Worm (Caenorhabditis elegans) whole organism, mixed stage, embryonic: Measurements from ENCODE around the gene C13G3.1.

Experiments used
- M03D4.4 ChIP-seq: sonication (generic microtip); optimal IDR thresholded peaks from 2 replicates; lab custom pipeline; 2017; ENCODE audit warnings: mild to moderate bottlenecking, missing genetic modification characterization, missing compliant biosample characterization
- bed-3 ChIP-seq: fragments of 200-800 bp; sonication (Bioruptor generic); optimal IDR thresholded peaks from 3 replicates; lab custom pipeline; 2018; ENCODE audit warnings: mild to moderate bottlenecking, missing genetic modification characterization, moderate library complexity, missing compliant biosample characterization
- blmp-1 ChIP-seq: fragments of 150-350 bp; optimal IDR thresholded peaks from 2 replicates; lab custom pipeline; 2014; ENCODE audit warnings: missing biosample characterization, missing genetic modification characterization
- ceh-39 ChIP-seq: fragments of 150-350 bp; optimal IDR thresholded peaks from 2 replicates; lab custom pipeline; 2014; ENCODE audit warnings: missing biosample characterization, missing genetic modification characterization
- ceh-43 ChIP-seq: fragments of 200-800 bp; sonication (Bioruptor generic); optimal IDR thresholded peaks from 2 replicates; lab custom pipeline; 2018; ENCODE audit warnings: mild to moderate bottlenecking, missing genetic modification characterization, moderate library complexity, missing compliant biosample characterization
- ceh-83 ChIP-seq: fragments of 200-800 bp; sonication (Bioruptor generic); optimal IDR thresholded peaks from 2 replicates; lab custom pipeline; 2018; ENCODE audit warnings: mild to moderate bottlenecking, missing genetic modification characterization, missing compliant biosample characterization
- ces-1 ChIP-seq: fragments of 150-350 bp; optimal IDR thresholded peaks from 2 replicates; lab custom pipeline; 2014; ENCODE audit warnings: missing biosample characterization, missing genetic modification reagents, missing genetic modification characterization
- cnd-1 ChIP-seq: fragments of 200-800 bp; sonication (Bioruptor generic); optimal IDR thresholded peaks from 2 replicates; lab custom pipeline; 2018; ENCODE audit warnings: mild to moderate bottlenecking, missing genetic modification characterization, missing compliant biosample characterization
- drap-1 ChIP-seq: fragments of 200-800 bp; sonication (Bioruptor generic); optimal IDR thresholded peaks from 3 replicates; lab custom pipeline; 2018; ENCODE audit warnings: mild to moderate bottlenecking, missing genetic modification characterization, missing compliant biosample characterization
- elt-1 ChIP-seq: sonication (generic microtip); optimal IDR thresholded peaks from 2 replicates; lab custom pipeline; 2017; ENCODE audit warnings: missing genetic modification characterization, mild to moderate bottlenecking, missing compliant biosample characterization, antibody characterized with exemption, moderate library complexity, borderline replicate concordance; ENCODE audit not compliant: insufficient read depth
- elt-3 ChIP-seq: fragments of 150-350 bp; optimal IDR thresholded peaks from 2 replicates; lab custom pipeline; 2014; ENCODE audit warnings: missing biosample characterization, missing genetic modification characterization
- flh-1 ChIP-seq: fragments of 200-800 bp; sonication (Bioruptor generic); optimal IDR thresholded peaks from 2 replicates; lab custom pipeline; 2018; ENCODE audit warnings: mild to moderate bottlenecking, missing genetic modification characterization, moderate library complexity, missing compliant biosample characterization
- ham-2 ChIP-seq: fragments of 200-800 bp; sonication (Bioruptor generic); optimal IDR thresholded peaks from 2 replicates; lab custom pipeline; 2018; ENCODE audit warnings: mild to moderate bottlenecking, missing genetic modification characterization, missing compliant biosample characterization
- hlh-1 ChIP-seq: fragments of 150-350 bp; optimal IDR thresholded peaks from 2 replicates; lab custom pipeline; 2014; ENCODE audit warnings: missing biosample characterization, missing genetic modification reagents, missing genetic modification characterization
- lin-13 ChIP-seq: fragments of 150-350 bp; optimal IDR thresholded peaks from 2 replicates; lab custom pipeline; 2014; ENCODE audit warnings: missing biosample characterization, missing genetic modification characterization
- lin-32 ChIP-seq: fragments of 200-800 bp; sonication (Bioruptor generic); optimal IDR thresholded peaks from 2 replicates; lab custom pipeline; 2018; ENCODE audit warnings: mild to moderate bottlenecking, missing genetic modification characterization, missing compliant biosample characterization
- lsy-2 ChIP-seq: fragments of 150-350 bp; optimal IDR thresholded peaks from 2 replicates; lab custom pipeline; 2014; ENCODE audit warnings: missing biosample characterization, missing genetic modification characterization
- mab-5 ChIP-seq: fragments of 150-350 bp; optimal IDR thresholded peaks from 2 replicates; lab custom pipeline; 2014; ENCODE audit warnings: missing biosample characterization, missing genetic modification characterization
- mep-1 ChIP-seq: fragments of 150-350 bp; optimal IDR thresholded peaks from 2 replicates; lab custom pipeline; 2017; ENCODE audit warnings: missing biosample characterization, missing genetic modification reagents, missing genetic modification characterization, inconsistent platforms
- nhr-12 ChIP-seq: fragments of 150-350 bp; optimal IDR thresholded peaks from 2 replicates; lab custom pipeline; 2014; ENCODE audit warnings: missing biosample characterization, missing genetic modification characterization
- nhr-2 ChIP-seq: fragments of 150-350 bp; optimal IDR thresholded peaks from 2 replicates; lab custom pipeline; 2014; ENCODE audit warnings: missing biosample characterization, missing genetic modification characterization
- nhr-237 ChIP-seq: fragments of 150-350 bp; optimal IDR thresholded peaks from 2 replicates; lab custom pipeline; 2014; ENCODE audit warnings: missing biosample characterization, missing genetic modification characterization
- nhr-28 ChIP-seq: fragments of 150-350 bp; optimal IDR thresholded peaks from 2 replicates; lab custom pipeline; 2014; ENCODE audit warnings: missing biosample characterization, missing genetic modification characterization
- pha-4 ChIP-seq: fragments of 150-350 bp; optimal IDR thresholded peaks from 2 replicates; lab custom pipeline; 2018; ENCODE audit warnings: missing biosample characterization, missing genetic modification reagents, missing genetic modification characterization
- sem-2 ChIP-seq: fragments of 200-800 bp; sonication (Bioruptor generic); optimal IDR thresholded peaks from 2 replicates; lab custom pipeline; 2018; ENCODE audit warnings: mild to moderate bottlenecking, missing genetic modification characterization, missing compliant biosample characterization
- snpc-4 ChIP-seq: fragments of 150-350 bp; optimal IDR thresholded peaks from 2 replicates; lab custom pipeline; 2014; ENCODE audit warnings: missing biosample characterization, missing genetic modification characterization
- sptf-1 ChIP-seq: sonication (generic microtip); optimal IDR thresholded peaks from 2 replicates; lab custom pipeline; 2017; ENCODE audit warnings: mild to moderate bottlenecking, missing genetic modification characterization, moderate library complexity, missing compliant biosample characterization
- tbx-8 ChIP-seq: fragments of 200-800 bp; sonication (Bioruptor generic); optimal IDR thresholded peaks from 2 replicates; lab custom pipeline; 2018; ENCODE audit warnings: mild to moderate bottlenecking, missing genetic modification characterization, moderate library complexity, missing compliant biosample characterization
- unc-120 ChIP-seq: sonication (generic microtip); optimal IDR thresholded peaks from 2 replicates; lab custom pipeline; 2017; ENCODE audit warnings: missing genetic modification characterization, missing compliant biosample characterization; ENCODE audit not compliant: poor library complexity, severe bottlenecking
- unc-39 ChIP-seq: fragments of 150-350 bp; optimal IDR thresholded peaks from 2 replicates; lab custom pipeline; 2014; ENCODE audit warnings: missing biosample characterization, missing genetic modification characterization
- unc-62 ChIP-seq: fragments of 150-350 bp; optimal IDR thresholded peaks from 2 replicates; lab custom pipeline; 2014; ENCODE audit warnings: missing biosample characterization, missing genetic modification reagents, missing genetic modification characterization
- zip-8 ChIP-seq: fragments of 150-350 bp; optimal IDR thresholded peaks from 2 replicates; lab custom pipeline; 2014; ENCODE audit warnings: missing biosample characterization, missing genetic modification characterization
- ztf-11 ChIP-seq: fragments of 150-350 bp; optimal IDR thresholded peaks from 2 replicates; lab custom pipeline; 2014; ENCODE audit warnings: missing biosample characterization, missing genetic modification characterization

Gene C13G3.1

ce11 chrV:10975091-10975490, 37.2 kb downstream of the C13G3.1 start:
- TF ChIP-seq tbx-8 (GFP tag; lab: Kevin White, UChicago) (no peak), mep-1 (no peak), cnd-1 (tag; lab: Kevin White, UChicago) (no peak), sem-2 (no peak), nhr-2 (tag; lab: Kevin White, UChicago) (no peak), lin-13 (tag; lab: Kevin White, UChicago) (no peak), ceh-83 (GFP tag; lab: Kevin White, UChicago) (no peak), zip-8 (tag; lab: Kevin White, UChicago) (no peak), M03D4.4 (no peak), blmp-1 (tag; lab: Kevin White, UChicago) (no peak), unc-39 (tag; lab: Kevin White, UChicago) (no peak), lsy-2 (tag; lab: Kevin White, UChicago) (no peak), ham-2 (no peak), nhr-12 (tag; lab: Kevin White, UChicago) (no peak), sptf-1 (tag; lab: Kevin White, UChicago) (no peak), elt-1 (tag; lab: Kevin White, UChicago) (no peak), snpc-4 (no peak), nhr-237 (tag; lab: Kevin White, UChicago) (no peak), unc-120 (no peak)
- TF ChIP-seq, all 35 proteins: peak for 0

ce11 chrV:10970930-10971329, 41.3 kb downstream of the C13G3.1 start:
- TF ChIP-seq hlh-1 (no peak), ceh-39 (no peak), unc-120 (no peak), nhr-12 (tag; lab: Kevin White, UChicago) (no peak), lin-32 (GFP tag; lab: Kevin White, UChicago) (no peak), sem-2 (no peak), ham-2 (no peak), blmp-1 (tag; lab: Kevin White, UChicago) (no peak)

- TF ChIP-seq mab-5 (tag; lab: Kevin White, UChicago) (no peak), elt-1 (tag; lab: Kevin White, UChicago) (no peak), ztf-11 (tag; lab: Kevin White, UChicago) (no peak), drap-1 (GFP tag; lab: Kevin White, UChicago) (no peak), nhr-2 (tag; lab: Kevin White, UChicago) (no peak), mep-1 (no peak), ceh-39 (no peak), tbx-8 (GFP tag; lab: Kevin White, UChicago) (no peak), ceh-43 (no peak), pha-4 (tag; lab: Kevin White, UChicago) (no peak), M03D4.4 (no peak), nhr-28 (tag; lab: Kevin White, UChicago) (no peak), lsy-2 (tag; lab: Kevin White, UChicago) (no peak), nhr-237 (tag; lab: Kevin White, UChicago) (no peak), sem-2 (no peak), nhr-12 (tag; lab: Kevin White, UChicago) (no peak), flh-1 (GFP tag; lab: Kevin White, UChicago) (no peak), unc-62 (GFP tag; lab: Kevin White, UChicago) (no peak), bed-3 (GFP tag; lab: Kevin White, UChicago) (no peak)
- TF ChIP-seq, all 35 proteins: peak for 0
Observed at ce11 chrV:10970070-10970469, 42.2 kb downstream of the C13G3.1 start, which contains the start of gene F17C11.22. TSS of gene F17C11.22 (minus strand) at chrV:10970170.

ce11 chrV:10967594-10968273, 44.5 kb downstream of the C13G3.1 start:
- TF ChIP-seq unc-120: no peak
- no peak for TF ChIP-seq unc-39 (tag; lab: Kevin White, UChicago)
- no peak for TF ChIP-seq sptf-1 (tag; lab: Kevin White, UChicago)
- TF ChIP-seq nhr-12 (tag; lab: Kevin White, UChicago): no peak
- no peak for TF ChIP-seq flh-1 (GFP tag; lab: Kevin White, UChicago)
- TF ChIP-seq nhr-2 (tag; lab: Kevin White, UChicago): no peak
- TF ChIP-seq tbx-8 (GFP tag; lab: Kevin White, UChicago): no peak
- no peak for TF ChIP-seq ces-1 (GFP tag; lab: Kevin White, UChicago)
- TF ChIP-seq elt-3 (tag; lab: Kevin White, UChicago): no peak
- TF ChIP-seq hlh-1: no peak
- no peak for TF ChIP-seq lin-13 (tag; lab: Kevin White, UChicago)
- TF ChIP-seq ztf-11 (tag; lab: Kevin White, UChicago): no peak
- no peak for TF ChIP-seq zip-8 (tag; lab: Kevin White, UChicago)
- no peak for TF ChIP-seq M03D4.4
- no peak for TF ChIP-seq lin-32 (GFP tag; lab: Kevin White, UChicago)
- no peak for TF ChIP-seq blmp-1 (tag; lab: Kevin White, UChicago)
- no peak for TF ChIP-seq lsy-2 (tag; lab: Kevin White, UChicago)
